Worm (Caenorhabditis elegans): ENCODE data around the gene snr-6.

ce11 chrIII:12472497-12472896 is 43.1 kb upstream of the snr-6 start, which contains the start of gene cccp-1:
- TF ChIP-seq sma-3 (GFP tag; optimal IDR thresholded peaks at IDR 0.05) (no peak), snpc-4 (tag; optimal IDR thresholded peaks at IDR 0.05) (no peak), nhr-77 (tag; optimal IDR thresholded peaks at IDR 0.05) (no peak), lin-13 (GFP tag; optimal IDR thresholded peaks at IDR 0.05) (no peak), ama-1 (optimal IDR thresholded peaks at IDR 0.05) (no peak), zag-1 (tag; optimal IDR thresholded peaks at IDR 0.05) (peak; percentile 48), unc-62 (GFP tag; optimal IDR thresholded peaks at IDR 0.05) (no peak), nhr-237 (tag; optimal IDR thresholded peaks at IDR 0.05) (no peak), ztf-11 (tag; optimal IDR thresholded peaks at IDR 0.05) (no peak), alr-1 (tag; optimal IDR thresholded peaks at IDR 0.05) (no peak), lin-39 (tag; optimal IDR thresholded peaks at IDR 0.05) (no peak), nhr-10 (tag; optimal IDR thresholded peaks at IDR 0.05) (no peak), nhr-12 (tag; optimal IDR thresholded peaks at IDR 0.05) (no peak)

Data from whole organism, L2 larva.